Worm (Caenorhabditis elegans): Measurements from ENCODE around the gene ctns-1.

The ctns-1 gene

ce11 chrII:8135953-8136352 lies 765 bp downstream of the ctns-1 start:
- TF ChIP-seq nhr-76 (tag; optimal IDR thresholded peaks at IDR 0.05) (no peak), sptf-1 (tag; optimal IDR thresholded peaks at IDR 0.05) (no peak), lin-32 (GFP tag; optimal IDR thresholded peaks at IDR 0.05) (no peak), unc-120 (tag; optimal IDR thresholded peaks at IDR 0.05; ENCODE audit: poor library complexity, severe bottlenecking) (no peak), zip-8 (tag; optimal IDR thresholded peaks at IDR 0.05) (no peak), tbx-8 (GFP tag; optimal IDR thresholded peaks at IDR 0.05) (no peak), blmp-1 (tag; optimal IDR thresholded peaks at IDR 0.05) (no peak), ceh-43 (GFP tag; optimal IDR thresholded peaks at IDR 0.05) (no peak), pha-4 (tag; optimal IDR thresholded peaks at IDR 0.05) (no peak), sem-2 (GFP tag; optimal IDR thresholded peaks at IDR 0.05) (no peak), drap-1 (GFP tag; optimal IDR thresholded peaks at IDR 0.05) (no peak), ztf-11 (tag; optimal IDR thresholded peaks at IDR 0.05) (no peak), unc-62 (GFP tag; optimal IDR thresholded peaks at IDR 0.05) (no peak), nhr-28 (tag; optimal IDR thresholded peaks at IDR 0.05) (no peak)

ce11 chrII:8131413-8131966 lies 5.2 kb downstream of the ctns-1 start:
- no peak for TF ChIP-seq elt-3 (tag; optimal IDR thresholded peaks at IDR 0.05)
- TF ChIP-seq nhr-12 (tag; optimal IDR thresholded peaks at IDR 0.05): no peak
- TF ChIP-seq nhr-76 (tag; optimal IDR thresholded peaks at IDR 0.05): no peak
- TF ChIP-seq mep-1 (tag; optimal IDR thresholded peaks at IDR 0.05): no peak
- TF ChIP-seq ceh-83 (GFP tag; optimal IDR thresholded peaks at IDR 0.05): no peak
- TF ChIP-seq mab-5 (tag; optimal IDR thresholded peaks at IDR 0.05): no peak
- no peak for TF ChIP-seq flh-1 (GFP tag; optimal IDR thresholded peaks at IDR 0.05)
- TF ChIP-seq lsy-2 (tag; optimal IDR thresholded peaks at IDR 0.05): no peak
- no peak for TF ChIP-seq zip-8 (tag; optimal IDR thresholded peaks at IDR 0.05)
- TF ChIP-seq hlh-1 (tag; optimal IDR thresholded peaks at IDR 0.05): no peak
- no peak for TF ChIP-seq sptf-1 (tag; optimal IDR thresholded peaks at IDR 0.05)
- no peak for TF ChIP-seq elt-1 (tag; optimal IDR thresholded peaks at IDR 0.05; ENCODE audit: borderline replicate concordance, insufficient read depth)

ce11 chrII:8130792-8131191 lies 5.9 kb downstream of the ctns-1 start:
- TF ChIP-seq ces-1 (GFP tag; optimal IDR thresholded peaks at IDR 0.05): no peak
- no peak for TF ChIP-seq lsy-2 (tag; optimal IDR thresholded peaks at IDR 0.05)
- no peak for TF ChIP-seq mab-5 (tag; optimal IDR thresholded peaks at IDR 0.05)
- TF ChIP-seq pha-4 (tag; optimal IDR thresholded peaks at IDR 0.05): no peak
- no peak for TF ChIP-seq ceh-39 (tag; optimal IDR thresholded peaks at IDR 0.05)
- TF ChIP-seq elt-3 (tag; optimal IDR thresholded peaks at IDR 0.05): no peak
- TF ChIP-seq ceh-83 (GFP tag; optimal IDR thresholded peaks at IDR 0.05): no peak
- no peak for TF ChIP-seq hlh-1 (tag; optimal IDR thresholded peaks at IDR 0.05)
- no peak for TF ChIP-seq ham-2 (GFP tag; optimal IDR thresholded peaks at IDR 0.05)
- no peak for TF ChIP-seq bed-3 (GFP tag; optimal IDR thresholded peaks at IDR 0.05)
- no peak for TF ChIP-seq flh-1 (GFP tag; optimal IDR thresholded peaks at IDR 0.05)
- no peak for TF ChIP-seq sem-2 (GFP tag; optimal IDR thresholded peaks at IDR 0.05)
- TF ChIP-seq nhr-12 (tag; optimal IDR thresholded peaks at IDR 0.05): no peak

ce11 chrII:8129495-8130010 lies 7.2 kb downstream of the ctns-1 start, which contains the start of gene ulp-4:
Gene ulp-4, plus strand, starts transcription at chrII:8129960.
- TF ChIP-seq hlh-1 (tag; optimal IDR thresholded peaks at IDR 0.05) (peak; percentile 16), nhr-12 (tag; optimal IDR thresholded peaks at IDR 0.05) (no peak)

ce11 chrII:8129040-8129387 lies 7.7 kb downstream of the ctns-1 start:
- no peak for TF ChIP-seq ceh-43 (GFP tag; optimal IDR thresholded peaks at IDR 0.05)
- no peak for TF ChIP-seq elt-1 (tag; optimal IDR thresholded peaks at IDR 0.05; ENCODE audit: borderline replicate concordance, insufficient read depth)
- no peak for TF ChIP-seq ceh-83 (GFP tag; optimal IDR thresholded peaks at IDR 0.05)
- TF ChIP-seq lin-13 (tag; optimal IDR thresholded peaks at IDR 0.05): no peak
- no peak for TF ChIP-seq ceh-39 (tag; optimal IDR thresholded peaks at IDR 0.05)
- no peak for TF ChIP-seq lsy-2 (tag; optimal IDR thresholded peaks at IDR 0.05)
- TF ChIP-seq nhr-12 (tag; optimal IDR thresholded peaks at IDR 0.05): no peak
- TF ChIP-seq blmp-1 (tag; optimal IDR thresholded peaks at IDR 0.05): no peak
- no peak for TF ChIP-seq nhr-237 (tag; optimal IDR thresholded peaks at IDR 0.05)
- TF ChIP-seq unc-62 (GFP tag; optimal IDR thresholded peaks at IDR 0.05): no peak
- no peak for TF ChIP-seq hlh-1 (tag; optimal IDR thresholded peaks at IDR 0.05)
- no peak for TF ChIP-seq ztf-11 (tag; optimal IDR thresholded peaks at IDR 0.05)
- no peak for TF ChIP-seq sptf-1 (tag; optimal IDR thresholded peaks at IDR 0.05)
- TF ChIP-seq M03D4.4 (tag; optimal IDR thresholded peaks at IDR 0.05): no peak
- no peak for TF ChIP-seq zip-8 (tag; optimal IDR thresholded peaks at IDR 0.05)
- TF ChIP-seq mep-1 (tag; optimal IDR thresholded peaks at IDR 0.05): no peak
- no peak for TF ChIP-seq elt-3 (tag; optimal IDR thresholded peaks at IDR 0.05)
- TF ChIP-seq flh-1 (GFP tag; optimal IDR thresholded peaks at IDR 0.05): no peak
